Worm (Caenorhabditis elegans) whole organism, young adult: ENCODE measurements around the gene hmg-1.1.
A peak's percentile ranks its signal among the peaks of the same experiment; 100 is the strongest.

ENCODE experiments used
- B0261.1 ChIP-seq: sonication (generic microtip); optimal IDR thresholded peaks from 2 replicates; lab custom pipeline; 2016; ENCODE audit warnings: mild to moderate bottlenecking, missing genetic modification characterization, moderate library complexity, missing compliant biosample characterization
- F10E7.11 ChIP-seq: sonication (generic microtip); optimal IDR thresholded peaks from 2 replicates; lab custom pipeline; 2017; ENCODE audit warnings: mild to moderate bottlenecking, missing genetic modification characterization, moderate library complexity, missing compliant biosample characterization
- K12H6.12 ChIP-seq: fragments of 200-800 bp; sonication (Bioruptor generic); optimal IDR thresholded peaks from 2 replicates; lab custom pipeline; 2018; ENCODE audit warnings: mild to moderate bottlenecking, missing genetic modification characterization, missing compliant biosample characterization
- Y53F4B.3 ChIP-seq: fragments of 200-800 bp; sonication (Bioruptor generic); IDR thresholded peaks from 2 replicates; pipeline ENCODE4 v1.3.6; 2022; ENCODE audit warnings: missing genetic modification reagents, missing genetic modification characterization, missing compliant biosample characterization
- Y56A3A.18 ChIP-seq: fragments of 200-800 bp; sonication (Bioruptor generic); IDR thresholded peaks from 2 replicates; pipeline ENCODE4 v1.3.6; 2022; ENCODE audit warnings: missing genetic modification reagents, missing genetic modification characterization, missing compliant biosample characterization
- akir-1 ChIP-seq: fragments of 200-800 bp; sonication (Bioruptor generic); optimal IDR thresholded peaks from 2 replicates; lab custom pipeline; 2018; ENCODE audit warnings: mild to moderate bottlenecking, missing genetic modification characterization, moderate library complexity, missing compliant biosample characterization
- attf-3 ChIP-seq: fragments of 200-800 bp; sonication (Bioruptor generic); conservative IDR thresholded peaks from 2 replicates; pipeline ENCODE4 v1.3.6; 2022; ENCODE audit warnings: missing genetic modification reagents, missing genetic modification characterization, missing compliant biosample characterization
- attf-5 ChIP-seq: fragments of 200-800 bp; sonication (Bioruptor generic); optimal IDR thresholded peaks from 2 replicates; lab custom pipeline; 2018; ENCODE audit warnings: mild to moderate bottlenecking, missing genetic modification characterization, missing compliant biosample characterization
- attf-6 ChIP-seq: fragments of 200-800 bp; sonication (Bioruptor generic); IDR thresholded peaks from 2 replicates; pipeline ENCODE4 v1.3.6; 2022; ENCODE audit warnings: missing genetic modification reagents, missing genetic modification characterization, missing compliant biosample characterization
- bed-2 ChIP-seq: fragments of 200-800 bp; sonication (Bioruptor generic); IDR thresholded peaks from 2 replicates; pipeline ENCODE4 v1.3.6; 2022; ENCODE audit warnings: missing genetic modification reagents, missing genetic modification characterization, missing compliant biosample characterization
- cebp-1 ChIP-seq, 2 experiments: fragments of 200-800 bp in 1 of 2; sonication (Bioruptor generic) in 1 of 2; sonication (generic microtip) in 1 of 2; IDR thresholded peaks in 1 of 2; optimal IDR thresholded peaks in 1 of 2; 2 replicates each; pipeline versions ENCODE4 v1.3.6 to Lab custom; 2017 to 2022; ENCODE audit warnings: missing compliant biosample characterization in 2 of 2, missing genetic modification characterization in 2 of 2, mild to moderate bottlenecking in 1 of 2, missing genetic modification reagents in 1 of 2, moderate library complexity in 1 of 2
- ceh-58 ChIP-seq: fragments of 200-800 bp; sonication (Bioruptor generic); IDR thresholded peaks from 2 replicates; pipeline ENCODE4 v1.3.6; 2022; ENCODE audit warnings: missing genetic modification characterization, missing compliant biosample characterization
- chd-7 ChIP-seq: sonication (generic microtip); optimal IDR thresholded peaks from 2 replicates; lab custom pipeline; 2016; ENCODE audit warnings: mild to moderate bottlenecking, missing genetic modification characterization, moderate library complexity, missing compliant biosample characterization
- dpl-1 ChIP-seq: fragments of 150-350 bp; optimal IDR thresholded peaks from 2 replicates; lab custom pipeline; 2014; ENCODE audit warnings: missing biosample characterization, missing genetic modification reagents, missing genetic modification characterization
- efl-1 ChIP-seq: fragments of 150-350 bp; optimal IDR thresholded peaks from 2 replicates; lab custom pipeline; 2014; ENCODE audit warnings: missing biosample characterization, missing genetic modification reagents, missing genetic modification characterization
- egl-18 ChIP-seq: fragments of 200-800 bp; sonication (Bioruptor generic); IDR thresholded peaks from 2 replicates; pipeline ENCODE4 v1.3.6; 2022; ENCODE audit warnings: missing genetic modification reagents, missing genetic modification characterization, missing compliant biosample characterization
- fkh-3 ChIP-seq: sonication (generic microtip); optimal IDR thresholded peaks from 2 replicates; lab custom pipeline; 2016; ENCODE audit warnings: mild to moderate bottlenecking, missing genetic modification characterization, missing compliant biosample characterization
- gei-17 ChIP-seq: fragments of 200-800 bp; sonication (Bioruptor generic); optimal IDR thresholded peaks from 2 replicates; lab custom pipeline; 2018; ENCODE audit warnings: mild to moderate bottlenecking, missing genetic modification characterization, missing compliant biosample characterization
- him-1 ChIP-seq: sonication (generic microtip); optimal IDR thresholded peaks from 2 replicates; lab custom pipeline; 2016; ENCODE audit warnings: missing genotype, missing genetic modification reagents, missing genetic modification characterization, missing compliant biosample characterization
- hlh-12 ChIP-seq: sonication (generic microtip); optimal IDR thresholded peaks from 2 replicates; lab custom pipeline; 2016; ENCODE audit warnings: missing genetic modification characterization, missing compliant biosample characterization
- hmg-1.2 ChIP-seq: fragments of 200-800 bp; sonication (Bioruptor generic); IDR thresholded peaks from 2 replicates; pipeline ENCODE4 v1.3.6; 2022; ENCODE audit warnings: missing genetic modification reagents, missing genetic modification characterization, missing compliant biosample characterization
- hrde-1 ChIP-seq: sonication (generic microtip); optimal IDR thresholded peaks from 2 replicates; lab custom pipeline; 2016; ENCODE audit warnings: missing genetic modification characterization, mild to moderate bottlenecking, missing compliant biosample characterization, moderate library complexity, missing genotype, missing genetic modification reagents, borderline replicate concordance
- lag-1 ChIP-seq: fragments of 200-800 bp; sonication (Bioruptor generic); IDR thresholded peaks from 2 replicates; pipeline ENCODE4 v1.3.6; 2022; ENCODE audit warnings: missing genetic modification reagents, missing genetic modification characterization, missing compliant biosample characterization
- let-607 ChIP-seq, 2 experiments: fragments of 200-800 bp in 1 of 2; sonication (Bioruptor generic) in 1 of 2; sonication (generic microtip) in 1 of 2; optimal IDR thresholded peaks; 2 replicates each; lab custom pipeline; 2016 to 2018; ENCODE audit warnings: mild to moderate bottlenecking in 2 of 2, missing compliant biosample characterization in 2 of 2, missing genetic modification characterization in 2 of 2, moderate library complexity in 2 of 2, missing genotype in 1 of 2
- lin-54 ChIP-seq: fragments of 200-800 bp; sonication (Bioruptor generic); optimal IDR thresholded peaks from 2 replicates; lab custom pipeline; 2018; ENCODE audit warnings: mild to moderate bottlenecking, missing genetic modification characterization, missing compliant biosample characterization
- lir-1 ChIP-seq: fragments of 200-800 bp; sonication (Bioruptor generic); conservative IDR thresholded peaks from 2 replicates; pipeline ENCODE4 v1.3.6; 2022; ENCODE audit warnings: missing genetic modification reagents, missing genetic modification characterization, missing compliant biosample characterization
- lsy-27 ChIP-seq: sonication (generic microtip); optimal IDR thresholded peaks from 2 replicates; lab custom pipeline; 2017; ENCODE audit warnings: missing genetic modification characterization, mild to moderate bottlenecking, missing compliant biosample characterization, antibody characterized with exemption, missing genotype, borderline replicate concordance; ENCODE audit not compliant: insufficient read depth
- madf-3 ChIP-seq: fragments of 200-800 bp; sonication (Bioruptor generic); IDR thresholded peaks from 2 replicates; pipeline ENCODE4 v1.3.6; 2022; ENCODE audit warnings: missing genetic modification reagents, missing genetic modification characterization, missing compliant biosample characterization
- mel-28 ChIP-seq: sonication (generic microtip); optimal IDR thresholded peaks from 2 replicates; lab custom pipeline; 2016; ENCODE audit warnings: borderline replicate concordance, mild to moderate bottlenecking, missing genetic modification characterization, missing compliant biosample characterization
- nfyb-1 ChIP-seq: fragments of 200-800 bp; sonication (Bioruptor generic); IDR thresholded peaks from 2 replicates; pipeline ENCODE4 v1.3.6; 2022; ENCODE audit warnings: missing genetic modification reagents, missing genetic modification characterization, missing compliant biosample characterization
- pbrm-1 ChIP-seq: fragments of 200-800 bp; sonication (Bioruptor generic); IDR thresholded peaks from 2 replicates; pipeline ENCODE4 v1.3.6; 2022; ENCODE audit warnings: missing genetic modification reagents, missing genetic modification characterization, missing compliant biosample characterization
- pha-4 ChIP-seq: fragments of 150-350 bp; sonication (generic microtip); optimal IDR thresholded peaks from 2 replicates; lab custom pipeline; 2014; ENCODE audit warnings: missing biosample characterization, missing genetic modification reagents, missing genetic modification characterization
- rec-8 ChIP-seq, 2 experiments: sonication (generic microtip); optimal IDR thresholded peaks; 2 replicates each; lab custom pipeline; 2016; ENCODE audit warnings: mild to moderate bottlenecking in 2 of 2, missing genetic modification characterization in 2 of 2, missing genetic modification reagents in 2 of 2, missing genotype in 2 of 2, missing biosample characterization in 1 of 2, missing compliant biosample characterization in 1 of 2, moderate library complexity in 1 of 2
- sdz-38 ChIP-seq: sonication (generic microtip); optimal IDR thresholded peaks from 2 replicates; lab custom pipeline; 2016; ENCODE audit warnings: missing genotype, missing genetic modification characterization, missing compliant biosample characterization
- sea-2 ChIP-seq: fragments of 200-800 bp; sonication (Bioruptor generic); IDR thresholded peaks from 2 replicates; pipeline ENCODE4 v1.3.6; 2022; ENCODE audit warnings: missing genetic modification characterization, missing compliant biosample characterization
- snpc-1.1 ChIP-seq: sonication (generic microtip); optimal IDR thresholded peaks from 2 replicates; lab custom pipeline; 2017; ENCODE audit warnings: missing genetic modification characterization, mild to moderate bottlenecking, missing compliant biosample characterization, antibody characterized with exemption, moderate library complexity, missing genotype, missing genetic modification reagents; ENCODE audit not compliant: insufficient read depth
- snpc-4 ChIP-seq, 5 experiments: fragments of 150-350 bp in 1 of 5; sonication (generic microtip) in 4 of 5; optimal IDR thresholded peaks; 2 replicates each; lab custom pipeline; 2014 to 2018; ENCODE audit warnings: missing genetic modification characterization in 5 of 5, missing biosample characterization in 3 of 5, antibody characterized with exemption in 2 of 5, mild to moderate bottlenecking in 2 of 5, missing compliant biosample characterization in 2 of 5, missing genotype in 2 of 5, moderate library complexity in 2 of 5, missing genetic modification reagents in 1 of 5
- tbx-9 ChIP-seq: sonication (generic microtip); optimal IDR thresholded peaks from 2 replicates; lab custom pipeline; 2016; ENCODE audit warnings: borderline replicate concordance, missing genetic modification characterization, inconsistent platforms, missing compliant biosample characterization
- tlf-1 ChIP-seq: fragments of 200-800 bp; sonication (Bioruptor generic); optimal IDR thresholded peaks from 2 replicates; lab custom pipeline; 2018; ENCODE audit warnings: mild to moderate bottlenecking, missing genetic modification characterization, missing compliant biosample characterization
- unc-62 ChIP-seq: fragments of 150-350 bp; optimal IDR thresholded peaks from 2 replicates; lab custom pipeline; 2014; ENCODE audit warnings: missing biosample characterization, missing genetic modification reagents, missing genetic modification characterization
- xnd-1 ChIP-seq: sonication (generic microtip); optimal IDR thresholded peaks from 2 replicates; lab custom pipeline; 2016; ENCODE audit warnings: missing genotype, missing genetic modification reagents, missing genetic modification characterization, missing compliant biosample characterization
- zfh-2 ChIP-seq: fragments of 200-800 bp; sonication (Bioruptor generic); conservative IDR thresholded peaks from 2 replicates; pipeline ENCODE4 v1.3.6; 2022; ENCODE audit warnings: missing genetic modification reagents, missing genetic modification characterization, missing compliant biosample characterization
- ztf-28 ChIP-seq: fragments of 200-800 bp; sonication (Bioruptor generic); IDR thresholded peaks from 2 replicates; pipeline ENCODE4 v1.3.6; 2022; ENCODE audit warnings: missing genetic modification reagents, missing genetic modification characterization, missing compliant biosample characterization
- ztf-3 ChIP-seq: fragments of 200-800 bp; sonication (Bioruptor generic); optimal IDR thresholded peaks from 2 replicates; lab custom pipeline; 2018; ENCODE audit warnings: mild to moderate bottlenecking, missing genetic modification characterization, missing compliant biosample characterization

The hmg-1.1 gene

DNA sequence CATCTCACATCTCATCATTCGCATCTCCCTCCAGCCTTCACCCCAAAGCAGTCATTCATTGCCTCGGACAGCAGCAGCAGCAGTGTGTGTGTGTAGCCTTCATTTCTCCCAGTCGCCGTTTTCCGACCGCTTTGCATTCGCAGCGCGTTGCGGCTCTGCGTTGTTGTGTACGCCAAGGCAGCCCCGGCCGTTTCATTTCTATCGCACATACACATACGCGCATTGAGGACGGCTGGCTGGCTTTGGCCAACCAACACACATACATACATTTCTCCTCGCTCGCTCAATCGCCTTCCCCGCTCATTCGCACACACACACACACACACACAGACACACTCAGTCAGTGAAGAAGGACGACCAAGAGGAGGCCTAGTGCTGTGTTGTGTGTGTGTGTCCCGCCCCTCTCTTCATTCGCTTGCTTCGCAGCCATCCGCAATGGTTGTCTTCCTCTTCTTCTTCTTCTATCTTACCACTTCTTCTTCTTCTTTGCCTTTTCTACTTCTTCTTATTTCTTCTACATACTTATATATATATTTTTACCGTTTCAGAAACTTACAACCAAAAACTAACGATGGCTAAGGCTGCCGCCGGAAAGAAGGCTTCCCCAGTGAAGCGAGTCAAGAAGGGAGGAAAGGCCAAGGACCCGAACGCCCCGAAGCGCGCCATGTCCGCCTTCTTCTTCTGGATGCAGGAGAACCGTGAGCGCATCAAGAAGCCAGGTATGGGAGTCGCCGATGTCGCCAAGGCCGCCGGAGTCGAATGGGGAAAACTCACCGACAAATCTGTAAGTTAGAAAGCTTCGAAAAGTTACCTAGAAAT lies at the start of gene hmg-1.1 (continued):
- TF ChIP-seq Y53F4B.3 (GFP tag; lab: Robert Waterston, UW) (no peak), cebp-1 (GFP tag; IDR thresholded peaks at IDR 0.05; lab: Robert Waterston, UW) (no peak), cebp-1 (tag; optimal IDR thresholded peaks at IDR 0.05; lab: Kevin White, UChicago) (peak; percentile 82), attf-3 (GFP tag; lab: Robert Waterston, UW) (no peak), nfyb-1 (GFP tag; lab: Robert Waterston, UW) (no peak; the same call in 1 of the 2 replicates), zfh-2 (GFP tag; lab: Robert Waterston, UW) (peak; percentile 87), hmg-1.2 (GFP tag; lab: Robert Waterston, UW) (peak; percentile 57; the same call in 1 of the 2 replicates), ceh-58 (GFP tag; lab: Robert Waterston, UW) (no peak), akir-1 (GFP tag; lab: Kevin White, UChicago) (peak; percentile 35), attf-5 (GFP tag; lab: Kevin White, UChicago) (peak; percentile 81), xnd-1 (tag; lab: Kevin White, UChicago) (no peak), mel-28 (tag; lab: Kevin White, UChicago) (no peak), lag-1 (0 out of 2 replicates have a peak, but pooled peaks have one; percentile 36), gei-17 (GFP tag; lab: Kevin White, UChicago) (peak; percentile 49), let-607 (tag; optimal IDR thresholded peaks at IDR 0.05; lab: Kevin White, UChicago) (peak; percentile 80 to 95), hlh-12 (no peak), dpl-1 (GFP tag; lab: Kevin White, UChicago) (no peak), ztf-28 (GFP tag; lab: Robert Waterston, UW) (no peak), tlf-1 (peak; percentile 17), hrde-1 (tag; lab: Kevin White, UChicago) (no peak), chd-7 (tag; lab: Kevin White, UChicago) (peak; percentile 70), attf-6 (GFP tag; lab: Robert Waterston, UW) (no peak), F10E7.11 (no peak), B0261.1 (tag; lab: Kevin White, UChicago) (no peak), lin-54 (peak; percentile 75), lir-1 (GFP tag; lab: Robert Waterston, UW) (no peak; the same call in 1 of the 2 replicates), fkh-3 (tag; lab: Kevin White, UChicago) (no peak), snpc-4 (GFP tag; optimal IDR thresholded peaks at IDR 0.05; lab: Kevin White, UChicago) (no peak), snpc-4 (tag; optimal IDR thresholded peaks at IDR 0.05; lab: Kevin White, UChicago) (peak; percentile 17 to 70 (median 52)), tbx-9 (tag; lab: Kevin White, UChicago) (no peak), Y56A3A.18 (GFP tag; lab: Robert Waterston, UW) (no peak), bed-2 (GFP tag; lab: Robert Waterston, UW) (no peak), unc-62 (GFP tag; lab: Kevin White, UChicago) (no peak), pha-4 (tag; lab: Kevin White, UChicago) (no peak), efl-1 (no peak), sea-2 (GFP tag; lab: Robert Waterston, UW) (no peak), ztf-3 (GFP tag; lab: Kevin White, UChicago) (no peak), sdz-38 (tag; lab: Kevin White, UChicago) (no peak), egl-18 (GFP tag; lab: Robert Waterston, UW) (no peak), snpc-1.1 (tag; lab: Kevin White, UChicago) (no peak), pbrm-1 (GFP tag; lab: Robert Waterston, UW) (peak; percentile 14; the same call in 1 of the 2 replicates), K12H6.12 (tag; lab: Kevin White, UChicago) (peak; percentile 86), madf-3 (GFP tag; lab: Robert Waterston, UW) (0 out of 2 replicates have a peak, but pooled peaks have one; percentile 52), him-1 (tag; lab: Kevin White, UChicago) (no peak), rec-8 (tag; optimal IDR thresholded peaks at IDR 0.05; lab: Kevin White, UChicago) (no peak), lsy-27 (tag; lab: Kevin White, UChicago) (no peak)
